Worm (Caenorhabditis elegans) whole organism, L1 larva: ENCODE results near the gene dhrr-1.

Experiments
- C04F5.9 ChIP-seq: sonication (generic microtip); optimal IDR thresholded peaks from 2 replicates; lab custom pipeline; 2016; ENCODE audit warnings: missing genetic modification characterization, missing compliant biosample characterization
- C16A3.4 ChIP-seq: fragments of 150-350 bp; optimal IDR thresholded peaks from 2 replicates; lab custom pipeline; 2014; ENCODE audit warnings: missing biosample characterization, missing genetic modification characterization
- aha-1 ChIP-seq: fragments of 150-350 bp; optimal IDR thresholded peaks from 2 replicates; lab custom pipeline; 2014; ENCODE audit warnings: missing biosample characterization, missing genetic modification characterization
- blmp-1 ChIP-seq: fragments of 150-350 bp; optimal IDR thresholded peaks from 2 replicates; lab custom pipeline; 2014; ENCODE audit warnings: missing biosample characterization, missing genetic modification characterization
- ceh-8 ChIP-seq: fragments of 200-800 bp; sonication (Bioruptor generic); optimal IDR thresholded peaks from 2 replicates; lab custom pipeline; 2018; ENCODE audit warnings: mild to moderate bottlenecking, missing genetic modification characterization, moderate library complexity, missing compliant biosample characterization
- ceh-90 ChIP-seq: sonication (generic microtip); optimal IDR thresholded peaks from 2 replicates; lab custom pipeline; 2016; ENCODE audit warnings: missing genetic modification characterization, missing compliant biosample characterization
- dpl-1 ChIP-seq, 3 experiments: fragments of 150-350 bp in 2 of 3; sonication (generic microtip) in 1 of 3; optimal IDR thresholded peaks; 2 replicates each; lab custom pipeline; 2014 to 2017; ENCODE audit warnings: missing biosample characterization in 3 of 3, missing genetic modification characterization in 3 of 3, missing genetic modification reagents in 3 of 3
- efl-1 ChIP-seq, 4 experiments: fragments of 150-350 bp; optimal IDR thresholded peaks in 3 of 4; peaks in 1 of 4; 1 replicate in 1 of 4; 2 replicates in 3 of 4; lab custom pipeline; 2014; ENCODE audit warnings: missing biosample characterization in 2 of 4, missing genetic modification characterization in 2 of 4, missing genetic modification reagents in 2 of 4
- egl-27 ChIP-seq, 2 experiments: fragments of 150-350 bp in 1 of 2; sonication (generic microtip); optimal IDR thresholded peaks; 3 replicates each; lab custom pipeline; 2017 to 2018; ENCODE audit warnings: missing biosample characterization in 2 of 2, missing genetic modification characterization in 2 of 2, missing genetic modification reagents in 2 of 2
- elt-3 ChIP-seq, 6 experiments: fragments of 150-350 bp in 1 of 6; sonication (generic microtip); optimal IDR thresholded peaks; 2 replicates each; lab custom pipeline; 2017 to 2018; ENCODE audit warnings: missing biosample characterization in 6 of 6, missing genetic modification characterization in 6 of 6, inconsistent platforms in 1 of 6
- fkh-4 ChIP-seq: sonication (generic microtip); optimal IDR thresholded peaks from 2 replicates; lab custom pipeline; 2016; ENCODE audit warnings: missing compliant biosample characterization, missing genetic modification characterization, borderline replicate concordance
- isw-1 ChIP-seq: fragments of 200-800 bp; sonication (Bioruptor generic); IDR thresholded peaks from 2 replicates; pipeline ENCODE4 v1.3.6; 2022; ENCODE audit warnings: missing genetic modification characterization, missing compliant biosample characterization
- jun-1 ChIP-seq: fragments of 150-350 bp; optimal IDR thresholded peaks from 2 replicates; lab custom pipeline; 2014; ENCODE audit warnings: missing biosample characterization, missing genetic modification reagents, missing genetic modification characterization
- lin-14 ChIP-seq: fragments of 200-800 bp; sonication (Bioruptor generic); optimal IDR thresholded peaks from 2 replicates; lab custom pipeline; 2018; ENCODE audit warnings: mild to moderate bottlenecking, missing genetic modification characterization, moderate library complexity, missing compliant biosample characterization
- lin-15B ChIP-seq: fragments of 150-350 bp; sonication (generic microtip); optimal IDR thresholded peaks from 3 replicates; lab custom pipeline; 2014; ENCODE audit warnings: missing biosample characterization, missing genetic modification characterization
- lin-39 ChIP-seq: fragments of 150-350 bp; optimal IDR thresholded peaks from 2 replicates; lab custom pipeline; 2014; ENCODE audit warnings: missing biosample characterization, missing genetic modification reagents, missing genetic modification characterization
- lir-3 ChIP-seq: sonication (generic microtip); optimal IDR thresholded peaks from 2 replicates; lab custom pipeline; 2016; ENCODE audit warnings: mild to moderate bottlenecking, missing genetic modification characterization, moderate library complexity, missing compliant biosample characterization; ENCODE audit not compliant: poor library complexity
- lsy-2 ChIP-seq, 2 experiments: fragments of 150-350 bp; optimal IDR thresholded peaks; 2 replicates each; lab custom pipeline; 2014; ENCODE audit warnings: missing biosample characterization in 2 of 2, missing genetic modification characterization in 2 of 2
- mef-2 ChIP-seq: fragments of 150-350 bp; optimal IDR thresholded peaks from 2 replicates; lab custom pipeline; 2014; ENCODE audit warnings: missing biosample characterization, missing genetic modification characterization
- mep-1 ChIP-seq: fragments of 150-350 bp; optimal IDR thresholded peaks from 2 replicates; lab custom pipeline; 2014; ENCODE audit warnings: missing biosample characterization, missing genetic modification characterization
- nhr-11 ChIP-seq: fragments of 150-350 bp; optimal IDR thresholded peaks from 2 replicates; lab custom pipeline; 2014; ENCODE audit warnings: missing biosample characterization, missing genetic modification characterization
- nhr-20 ChIP-seq: sonication (generic microtip); optimal IDR thresholded peaks from 2 replicates; lab custom pipeline; 2016; ENCODE audit warnings: mild to moderate bottlenecking, missing genetic modification characterization, missing compliant biosample characterization
- nhr-237 ChIP-seq: fragments of 150-350 bp; optimal IDR thresholded peaks from 2 replicates; lab custom pipeline; 2014; ENCODE audit warnings: missing biosample characterization, missing genetic modification characterization
- nhr-47 ChIP-seq: sonication (generic microtip); optimal IDR thresholded peaks from 2 replicates; lab custom pipeline; 2016; ENCODE audit warnings: mild to moderate bottlenecking, missing genetic modification characterization, moderate library complexity, missing compliant biosample characterization
- nhr-71 ChIP-seq: sonication (generic microtip); optimal IDR thresholded peaks from 2 replicates; lab custom pipeline; 2016; ENCODE audit warnings: mild to moderate bottlenecking, missing genetic modification characterization, moderate library complexity, missing compliant biosample characterization
- nhr-76 ChIP-seq: sonication (generic microtip); optimal IDR thresholded peaks from 2 replicates; lab custom pipeline; 2017; ENCODE audit warnings: missing biosample characterization, missing genetic modification characterization
- nhr-77 ChIP-seq: fragments of 150-350 bp; optimal IDR thresholded peaks from 2 replicates; lab custom pipeline; 2014; ENCODE audit warnings: missing biosample characterization, missing genetic modification characterization
- nhr-85 ChIP-seq: sonication (generic microtip); peaks from one replicate; lab custom pipeline; 2016; ENCODE audit warnings: missing genetic modification characterization, inconsistent platforms, missing compliant biosample characterization
- pag-3 ChIP-seq: sonication (generic microtip); optimal IDR thresholded peaks from 2 replicates; lab custom pipeline; 2017; ENCODE audit warnings: missing genetic modification characterization, mild to moderate bottlenecking, missing compliant biosample characterization, antibody characterized with exemption, borderline replicate concordance; ENCODE audit not compliant: insufficient read depth
- pqm-1 ChIP-seq: sonication (generic microtip); optimal IDR thresholded peaks from 3 replicates; lab custom pipeline; 2017; ENCODE audit warnings: missing biosample characterization, missing genetic modification characterization
- skn-1 ChIP-seq: fragments of 150-350 bp; optimal IDR thresholded peaks from 2 replicates; lab custom pipeline; 2014; ENCODE audit warnings: missing biosample characterization, missing genetic modification characterization
- snu-23 ChIP-seq: sonication (generic microtip); optimal IDR thresholded peaks from 2 replicates; lab custom pipeline; 2016; ENCODE audit warnings: missing genetic modification characterization, missing compliant biosample characterization
- sptf-1 ChIP-seq: fragments of 150-350 bp; optimal IDR thresholded peaks from 2 replicates; lab custom pipeline; 2014; ENCODE audit warnings: missing biosample characterization, missing genetic modification characterization
- swsn-7 ChIP-seq: sonication (generic microtip); optimal IDR thresholded peaks from 2 replicates; lab custom pipeline; 2016; ENCODE audit warnings: missing genetic modification characterization, missing compliant biosample characterization
- tbx-2 ChIP-seq: sonication (generic microtip); optimal IDR thresholded peaks from 2 replicates; lab custom pipeline; 2016; ENCODE audit warnings: missing genetic modification characterization, missing compliant biosample characterization
- unc-86 ChIP-seq: sonication (generic microtip); optimal IDR thresholded peaks from 2 replicates; lab custom pipeline; 2016; ENCODE audit warnings: missing genetic modification characterization, missing compliant biosample characterization
- vab-15 ChIP-seq: sonication (generic microtip); optimal IDR thresholded peaks from 2 replicates; lab custom pipeline; 2017; ENCODE audit warnings: missing genotype, mild to moderate bottlenecking, missing genetic modification characterization, missing compliant biosample characterization
- zag-1 ChIP-seq: fragments of 150-350 bp; optimal IDR thresholded peaks from 2 replicates; lab custom pipeline; 2014; ENCODE audit warnings: missing biosample characterization, missing genetic modification characterization
- ztf-4 ChIP-seq: fragments of 150-350 bp; optimal IDR thresholded peaks from 2 replicates; lab custom pipeline; 2014; ENCODE audit warnings: missing biosample characterization, missing genetic modification characterization

dhrr-1 gene

DNA sequence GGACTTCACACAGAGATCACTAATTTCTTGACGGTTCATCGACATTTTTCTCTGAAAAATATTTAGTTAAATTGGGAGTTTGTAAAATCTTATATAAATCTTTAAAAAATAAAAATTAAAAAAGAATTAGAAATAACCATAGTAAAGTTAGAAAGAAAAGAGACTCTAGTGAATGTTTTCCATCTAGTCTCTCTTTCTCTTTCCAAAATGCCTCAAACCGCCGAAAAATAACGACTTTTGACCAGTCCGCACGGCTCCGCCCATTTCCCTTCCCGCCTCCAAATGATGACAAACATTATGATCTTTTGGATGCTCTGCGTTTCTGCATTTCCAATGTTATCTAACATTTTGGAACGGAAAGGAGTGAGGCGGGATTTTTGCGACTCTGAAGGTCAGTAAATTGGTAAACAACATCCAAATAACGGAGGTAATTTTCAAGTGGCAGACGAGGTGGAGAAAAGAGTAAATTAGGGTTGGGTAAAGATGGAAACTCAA is 21.2 kb upstream of the dhrr-1 start, which contains the start of gene glb-1:
Gene glb-1, minus strand, starts transcription at position 51 of the 495 bp plus-strand sequence.
- TF ChIP-seq fkh-4 (tag; lab: Kevin White, UChicago), result no peak
- no peak for TF ChIP-seq pag-3 (tag; lab: Kevin White, UChicago)
- no peak for TF ChIP-seq ceh-90 (tag; lab: Kevin White, UChicago)
- TF ChIP-seq isw-1, result no peak
- TF ChIP-seq lin-14 (GFP tag; lab: Kevin White, UChicago), result peak; percentile 72
- TF ChIP-seq lsy-2 (tag; optimal IDR thresholded peaks at IDR 0.05; lab: Kevin White, UChicago), result peak; percentile 17
- TF ChIP-seq dpl-1 (GFP tag; optimal IDR thresholded peaks at IDR 0.05; lab: Kevin White, UChicago), result peak in 2 of 3 experiments; percentile 8 to 25
- TF ChIP-seq ceh-8 (GFP tag; lab: Kevin White, UChicago), result no peak
- TF ChIP-seq skn-1 (tag; lab: Kevin White, UChicago), result peak; percentile 85
- TF ChIP-seq efl-1 (optimal IDR thresholded peaks at IDR 0.05; lab: Kevin White, UChicago), result peak in 1 of 2 experiments; percentile 2
- TF ChIP-seq efl-1 (GFP tag; optimal IDR thresholded peaks at IDR 0.05 in 1 of 2; lab: Kevin White, UChicago), result no peak
- TF ChIP-seq mep-1 (tag; lab: Kevin White, UChicago), result peak; percentile 35
- no peak for TF ChIP-seq nhr-237 (tag; lab: Kevin White, UChicago)
- peak; percentile 81 for TF ChIP-seq nhr-85 (tag; lab: Kevin White, UChicago)
- no peak for TF ChIP-seq zag-1
- TF ChIP-seq lir-3 (tag; lab: Kevin White, UChicago), result no peak
- no peak for TF ChIP-seq sptf-1 (tag; lab: Kevin White, UChicago)
- no peak for TF ChIP-seq swsn-7
- TF ChIP-seq unc-86, result no peak
- no peak for TF ChIP-seq vab-15 (tag; lab: Kevin White, UChicago)
- peak; percentile 3 for TF ChIP-seq nhr-71 (tag; lab: Kevin White, UChicago)
- no peak for TF ChIP-seq C04F5.9 (tag; lab: Kevin White, UChicago)
- TF ChIP-seq C16A3.4 (tag; lab: Kevin White, UChicago), result no peak
- peak; percentile 67 for TF ChIP-seq nhr-20 (tag; lab: Kevin White, UChicago)
- TF ChIP-seq nhr-76 (tag; lab: Kevin White, UChicago), result no peak
- TF ChIP-seq nhr-11 (tag; lab: Kevin White, UChicago), result no peak
- TF ChIP-seq nhr-47 (tag; lab: Kevin White, UChicago), result no peak
- TF ChIP-seq jun-1, result no peak
- TF ChIP-seq tbx-2 (tag; lab: Kevin White, UChicago), result no peak
- peak; percentile 30 for TF ChIP-seq snu-23 (GFP tag; lab: Kevin White, UChicago)
- TF ChIP-seq pqm-1 (tag; lab: Kevin White, UChicago), result no peak
- TF ChIP-seq nhr-77, result no peak
- TF ChIP-seq elt-3 (tag; optimal IDR thresholded peaks at IDR 0.05; lab: Kevin White, UChicago), result peak in 1 of 6 experiments; percentile 3
- no peak for TF ChIP-seq ztf-4 (tag; lab: Kevin White, UChicago)
- TF ChIP-seq blmp-1 (tag; lab: Kevin White, UChicago), result peak; percentile 69
- no peak for TF ChIP-seq lin-15B

DNA sequence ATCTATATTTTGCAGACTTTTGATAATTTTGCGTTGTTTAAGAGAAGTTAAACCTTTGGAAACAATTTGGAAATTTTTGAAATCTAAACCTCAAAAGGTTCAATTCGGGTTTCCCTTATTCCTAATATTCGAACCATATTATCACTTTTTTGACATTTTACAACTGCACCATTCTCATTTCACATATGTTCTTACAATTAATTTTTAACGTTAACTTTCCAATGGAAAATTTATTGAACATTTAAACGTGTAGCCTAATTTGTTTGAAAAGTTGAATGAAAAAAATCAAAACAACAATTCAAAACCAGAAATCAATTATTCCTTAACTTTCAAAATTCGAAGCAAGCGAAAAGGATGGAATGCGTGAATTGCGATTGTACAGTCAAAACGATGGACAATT is 20.5 kb upstream of the dhrr-1 start, which contains the start of gene ZK637.12:
Gene ZK637.12, plus strand, starts transcription at position 301 of the 400 bp plus-strand sequence.
- TF ChIP-seq ceh-90 (tag; lab: Kevin White, UChicago) (no peak), nhr-71 (tag; lab: Kevin White, UChicago) (no peak), isw-1 (no peak), aha-1 (tag; lab: Kevin White, UChicago) (no peak)

DNA sequence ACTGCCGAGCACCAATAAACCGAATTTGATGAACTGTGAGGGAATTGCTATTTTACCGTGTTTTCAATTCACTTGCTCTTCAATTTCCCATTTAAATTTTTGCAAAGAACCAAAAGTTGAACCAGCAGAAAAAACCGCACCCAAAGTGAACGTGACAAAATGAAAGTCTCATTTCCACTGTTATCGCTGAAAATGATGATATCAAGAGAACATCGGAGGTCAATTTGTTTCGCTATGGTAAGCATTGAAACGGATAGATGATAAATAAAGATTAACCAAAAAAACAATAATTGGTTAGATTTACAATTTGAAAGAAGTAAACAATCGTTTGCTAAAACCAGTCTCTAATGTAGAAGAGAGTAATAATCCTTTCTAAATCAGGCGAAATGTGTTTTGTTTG is 18.9 kb upstream of the dhrr-1 start:
- TF ChIP-seq blmp-1 (tag; lab: Kevin White, UChicago) (peak; percentile 31), swsn-7 (no peak), nhr-85 (tag; lab: Kevin White, UChicago) (peak; percentile 51)

DNA sequence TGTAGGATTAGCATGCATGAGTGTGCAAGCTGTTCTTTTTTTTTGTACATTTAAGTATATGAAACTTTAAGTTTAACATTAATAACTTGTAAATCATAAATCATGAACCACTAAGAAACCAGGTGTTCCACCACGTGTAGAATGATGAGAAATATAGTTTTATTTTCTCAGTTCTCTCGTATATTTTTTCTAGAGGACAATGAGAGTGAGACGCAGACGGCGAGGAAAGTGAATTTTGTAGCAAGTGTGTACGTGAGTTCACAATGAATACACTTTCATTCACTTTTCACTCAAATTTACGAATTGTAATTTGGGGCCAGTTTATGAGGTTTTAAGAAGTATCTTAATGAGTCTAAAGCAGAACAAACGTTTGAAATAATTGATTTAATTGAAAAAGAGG is 17.9 kb upstream of the dhrr-1 start:
- peak; percentile 50 for TF ChIP-seq nhr-20 (tag; lab: Kevin White, UChicago)
- TF ChIP-seq nhr-71 (tag; lab: Kevin White, UChicago), result peak; percentile 13
- no peak for TF ChIP-seq mef-2 (tag; lab: Kevin White, UChicago)
- TF ChIP-seq lin-39, result no peak
- TF ChIP-seq blmp-1 (tag; lab: Kevin White, UChicago), result peak; percentile 87
- no peak for TF ChIP-seq efl-1 (optimal IDR thresholded peaks at IDR 0.05; lab: Kevin White, UChicago)
- no peak for TF ChIP-seq efl-1 (GFP tag; optimal IDR thresholded peaks at IDR 0.05 in 1 of 2; lab: Kevin White, UChicago)
- peak in 2 of 3 experiments; percentile 6 to 26 for TF ChIP-seq dpl-1 (GFP tag; optimal IDR thresholded peaks at IDR 0.05; lab: Kevin White, UChicago)
- TF ChIP-seq elt-3 (tag; optimal IDR thresholded peaks at IDR 0.05; lab: Kevin White, UChicago), result no peak
- peak; percentile 33 for TF ChIP-seq mep-1 (tag; lab: Kevin White, UChicago)
- no peak for TF ChIP-seq egl-27 (tag; optimal IDR thresholded peaks at IDR 0.05; lab: Kevin White, UChicago)
- no peak for TF ChIP-seq zag-1
- TF ChIP-seq snu-23 (GFP tag; lab: Kevin White, UChicago), result peak; percentile 20
- peak; percentile 62 for TF ChIP-seq lin-14 (GFP tag; lab: Kevin White, UChicago)
